Fruit fly (Drosophila melanogaster) S2 (cell line): ENCODE data around the gene spri.

Experiments used
- CG8478 ChIP-seq: fragments of >200 bp; optimal IDR thresholded peaks from 2 replicates; lab custom pipeline; 2018
- CTCF ChIP-seq, 2 experiments: fragments of >200 bp; optimal IDR thresholded peaks; 2 replicates each; lab custom pipeline; 2018

dm6 chrX:10535912-10536629 is 49.2 kb downstream of the spri start:
- TF ChIP-seq CG8478, result no peak
- TF ChIP-seq CTCF (optimal IDR thresholded peaks at IDR 0.05; lab: Kevin White, UChicago), result no peak
